Worm (Caenorhabditis elegans): ENCODE measurements around the gene agl-1.
A peak's percentile ranks its signal among the peaks of the same experiment; 100 is the strongest.
"Not testable (repeated sequence)": the region's sequence is repeated elsewhere in the genome, so short reads cannot be mapped to it uniquely, and the experiment has no call there.

agl-1 gene

DNA sequence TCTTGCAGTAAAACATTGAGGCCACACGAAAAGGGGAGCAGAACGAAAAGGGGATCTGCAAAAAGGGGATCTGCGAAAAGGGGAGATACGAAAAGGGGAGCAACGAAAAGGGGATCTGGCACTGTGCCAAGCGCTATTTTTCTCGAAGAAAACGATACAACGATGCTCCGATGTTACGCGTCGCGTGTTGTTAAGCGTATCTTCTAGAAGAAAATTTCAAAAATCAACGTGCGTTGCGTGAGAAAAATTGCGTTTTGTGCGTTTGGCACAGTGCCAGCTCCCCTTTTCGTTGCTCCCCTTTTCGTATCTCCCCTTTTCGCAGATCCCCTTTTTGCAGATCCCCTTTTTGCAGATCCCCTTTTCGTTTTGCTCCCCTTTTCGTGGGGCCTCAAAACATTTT lies 11.7 kb downstream of the agl-1 start, which contains the start of gene Y54G11A.9:
Gene Y54G11A.9 (minus strand): TSS at position 196 of the 400 bp plus-strand sequence.
- TF ChIP-seq unc-62 (GFP tag; optimal IDR thresholded peaks at IDR 0.05 in 1 of 2) = peak in 1 of 2 experiments; percentile 56
- not testable (repeated sequence) for TF ChIP-seq unc-62 (tag; optimal IDR thresholded peaks at IDR 0.05)

DNA sequence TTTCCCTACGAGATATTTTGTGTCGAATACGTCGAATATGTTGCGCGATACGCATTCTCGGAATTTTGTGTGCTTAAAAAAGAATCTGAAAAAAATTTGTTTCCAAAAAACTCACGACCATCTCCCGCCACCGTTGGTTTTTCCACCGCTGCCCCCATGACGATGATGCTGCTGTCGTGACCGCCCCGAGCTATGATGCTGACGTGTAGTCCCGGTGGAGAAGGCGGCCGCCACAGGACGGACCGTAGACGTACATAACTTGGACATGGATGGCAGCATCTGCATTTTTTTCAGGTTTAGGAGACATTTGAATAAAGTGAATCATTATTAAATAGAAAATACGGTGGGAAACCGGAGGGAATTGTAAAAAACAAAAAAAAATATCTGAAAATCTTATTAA lies 13.7 kb downstream of the agl-1 start, which contains the start of gene ddl-3:
Gene ddl-3 (minus strand): TSS at position 289 of the 400 bp plus-strand sequence.
- TF ChIP-seq set-16 (GFP tag; IDR thresholded peaks at IDR 0.05) = peak; percentile 31; the same call in 1 of the 2 replicates
- TF ChIP-seq Y48G9A.11 (GFP tag; IDR thresholded peaks at IDR 0.05) = 0 out of 2 replicates have a peak, but pooled peaks have one; percentile 55

DNA sequence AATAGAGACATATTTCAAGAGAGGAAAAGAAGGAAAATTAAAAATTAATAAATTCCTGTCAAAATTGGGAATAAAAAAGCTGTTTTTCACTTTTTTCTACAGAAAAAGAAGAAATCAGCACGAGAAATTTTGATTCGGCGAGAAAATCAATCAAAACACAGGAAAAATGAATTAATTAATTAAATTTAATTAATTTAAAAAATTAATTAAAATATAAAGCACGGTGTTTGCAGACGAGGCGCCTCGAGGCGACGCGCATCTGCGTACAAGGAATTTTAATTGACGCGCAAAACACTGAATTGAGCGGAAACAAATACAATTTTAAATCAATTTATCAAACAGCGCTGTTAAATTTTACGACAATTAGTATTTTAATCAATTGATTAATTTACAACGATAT lies 36.7 kb downstream of the agl-1 start:
- peak; percentile 27 for TF ChIP-seq mes-2 (tag; optimal IDR thresholded peaks at IDR 0.05; ENCODE audit: poor library complexity, severe bottlenecking)
- TF ChIP-seq Y5F2A.4 (GFP tag; optimal IDR thresholded peaks at IDR 0.05) = no peak
- no peak for TF ChIP-seq nhr-42 (GFP tag; IDR thresholded peaks at IDR 0.05)
- TF ChIP-seq sdz-12 (GFP tag; optimal IDR thresholded peaks at IDR 0.05) = no peak
- no peak for TF ChIP-seq nhr-77 (tag; optimal IDR thresholded peaks at IDR 0.05)
- TF ChIP-seq mep-1 (tag; optimal IDR thresholded peaks at IDR 0.05) = no peak
- TF ChIP-seq madf-5 (GFP tag; IDR thresholded peaks at IDR 0.05) = no peak
- TF ChIP-seq nhr-237 (tag; optimal IDR thresholded peaks at IDR 0.05) = no peak
- TF ChIP-seq daf-19 (GFP tag; conservative IDR thresholded peaks at IDR 0.05) = no peak
- no peak for TF ChIP-seq ceh-82 (tag; optimal IDR thresholded peaks at IDR 0.05)
- no peak for TF ChIP-seq pha-4 (GFP tag; IDR thresholded peaks at IDR 0.05)
- TF ChIP-seq pha-4 (tag; optimal IDR thresholded peaks at IDR 0.05) = no peak
- no peak for TF ChIP-seq nhr-102 (tag; optimal IDR thresholded peaks at IDR 0.05)
- TF ChIP-seq lin-38 (GFP tag; IDR thresholded peaks at IDR 0.05) = peak; percentile 39; the same call in 1 of the 2 replicates

DNA sequence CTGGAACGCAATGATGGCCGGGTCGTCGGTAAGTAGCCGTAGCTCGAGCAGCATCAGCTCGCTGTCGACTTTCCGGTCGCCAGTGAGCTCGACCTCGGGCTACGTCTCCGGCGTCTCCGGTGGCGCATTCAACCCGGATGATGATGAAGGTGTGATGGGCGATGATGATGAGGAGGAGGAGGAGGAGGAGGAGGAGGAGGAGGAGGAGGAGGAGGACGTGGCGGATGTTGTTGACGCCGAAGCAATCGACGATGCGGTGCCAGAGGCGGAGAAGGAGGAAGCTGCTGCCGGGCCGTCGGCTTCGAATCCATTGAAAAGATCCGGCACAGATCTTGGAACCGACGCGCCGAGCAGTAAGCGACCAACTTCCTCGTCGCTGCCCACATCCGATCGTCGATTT lies 38.7 kb downstream of the agl-1 start:
- TF ChIP-seq aha-1 (tag) = peak; percentile 4
- no peak for TF ChIP-seq gei-8 (GFP tag; optimal IDR thresholded peaks at IDR 0.05)
- TF ChIP-seq R02D3.7 (tag; optimal IDR thresholded peaks at IDR 0.05) = no peak
- peak; percentile 95 for TF ChIP-seq set-16 (GFP tag; IDR thresholded peaks at IDR 0.05)
- 0 out of 4 replicates have a peak, but pooled peaks of 1 of the 2 experiments have one; percentile 12 for TF ChIP-seq madf-5 (GFP tag; IDR thresholded peaks at IDR 0.05)

DNA sequence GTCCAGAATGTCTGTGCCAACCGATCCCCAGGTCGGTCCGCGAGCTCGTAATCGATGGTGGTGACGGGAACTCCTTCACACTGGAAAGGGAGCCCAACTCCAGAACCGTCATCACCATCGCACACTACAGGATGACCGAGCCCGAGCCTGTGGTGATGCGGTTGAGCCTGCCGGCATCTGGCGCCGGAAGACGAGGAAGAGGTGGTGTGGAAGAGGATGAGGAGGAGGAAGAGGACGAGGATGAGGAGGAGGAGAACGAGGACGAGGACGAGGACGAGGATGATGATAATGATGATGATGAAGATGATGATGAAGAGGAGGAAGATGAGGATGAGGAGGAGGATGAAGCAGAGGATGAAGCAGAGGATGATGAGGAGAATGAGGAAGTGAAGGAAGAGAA lies 39.9 kb downstream of the agl-1 start, which contains the start of gene Y54G11A.14:
Gene Y54G11A.14 (plus strand): TSS at position 132 of the 400 bp plus-strand sequence.
- TF ChIP-seq mes-2 (tag; optimal IDR thresholded peaks at IDR 0.05; ENCODE audit: poor library complexity, severe bottlenecking) = no peak
- peak; percentile 11 for TF ChIP-seq aha-1 (tag)
- TF ChIP-seq egl-43 (GFP tag; IDR thresholded peaks at IDR 0.05) = 0 out of 2 replicates have a peak, but pooled peaks have one; percentile 22
- TF ChIP-seq lir-3 (tag; optimal IDR thresholded peaks at IDR 0.05) = no peak
- no peak for TF ChIP-seq ceh-20 (GFP tag; IDR thresholded peaks at IDR 0.05)
- TF ChIP-seq ceh-32 (tag; optimal IDR thresholded peaks at IDR 0.05; ENCODE audit: poor library complexity) = no peak
- TF ChIP-seq lin-15B (tag; optimal IDR thresholded peaks at IDR 0.05) = no peak
- no peak for TF ChIP-seq ZK546.5 (tag; optimal IDR thresholded peaks at IDR 0.05)
- no peak for TF ChIP-seq dve-1 (tag; optimal IDR thresholded peaks at IDR 0.05; ENCODE audit: insufficient read depth)
- TF ChIP-seq F10B5.3 (tag; optimal IDR thresholded peaks at IDR 0.05) = no peak
- 0 out of 2 replicates have a peak, but pooled peaks have one; percentile 20 for TF ChIP-seq Y105C5A.15 (GFP tag; IDR thresholded peaks at IDR 0.05)
- TF ChIP-seq set-16 (GFP tag; IDR thresholded peaks at IDR 0.05) = peak; percentile 84
- no peak for TF ChIP-seq nhr-237 (tag; optimal IDR thresholded peaks at IDR 0.05)
- no peak for TF ChIP-seq hlh-11 (tag; optimal IDR thresholded peaks at IDR 0.05)
- TF ChIP-seq nhr-41 (GFP tag; IDR thresholded peaks at IDR 0.05) = no peak
- TF ChIP-seq F37D6.2 (tag; optimal IDR thresholded peaks at IDR 0.05) = no peak

Data from whole organism, L4 larva.